Worm (Caenorhabditis elegans) whole organism, L4 larva: ENCODE measurements around the gene K07C11.10.

Source experiments
- ceh-82 ChIP-seq: sonication (generic microtip); optimal IDR thresholded peaks from 2 replicates; lab custom pipeline; 2017; ENCODE audit warnings: missing biosample characterization, missing genetic modification characterization
- dpl-1 ChIP-seq: fragments of 150-350 bp; optimal IDR thresholded peaks from 2 replicates; lab custom pipeline; 2014; ENCODE audit warnings: missing biosample characterization, missing genetic modification reagents, missing genetic modification characterization
- fos-1 ChIP-seq: fragments of 150-350 bp; optimal IDR thresholded peaks from 2 replicates; lab custom pipeline; 2014; ENCODE audit warnings: missing biosample characterization, missing genetic modification characterization
- lin-15B ChIP-seq: fragments of 150-350 bp; sonication (generic microtip); optimal IDR thresholded peaks from 3 replicates; lab custom pipeline; 2014; ENCODE audit warnings: missing biosample characterization, missing genetic modification characterization
- mdl-1 ChIP-seq, 2 experiments: fragments of 150-350 bp in 1 of 2; sonication (generic microtip) in 1 of 2; optimal IDR thresholded peaks; 2 replicates each; lab custom pipeline; 2014 to 2017; ENCODE audit warnings: missing biosample characterization in 2 of 2, missing genetic modification characterization in 2 of 2
- nhr-6 ChIP-seq: fragments of 150-350 bp; optimal IDR thresholded peaks from 2 replicates; lab custom pipeline; 2014; ENCODE audit warnings: missing biosample characterization, missing genetic modification characterization
- nhr-77 ChIP-seq: fragments of 150-350 bp; optimal IDR thresholded peaks from 2 replicates; lab custom pipeline; 2014; ENCODE audit warnings: missing biosample characterization, missing genetic modification characterization

- TF ChIP-seq dpl-1 (GFP tag; lab: Kevin White, UChicago), result no peak
- TF ChIP-seq mdl-1 (tag; optimal IDR thresholded peaks at IDR 0.05; lab: Kevin White, UChicago), result no peak
- no peak for TF ChIP-seq lin-15B
- TF ChIP-seq nhr-77 (tag; lab: Kevin White, UChicago), result no peak
- TF ChIP-seq fos-1, result no peak
- no peak for TF ChIP-seq nhr-6 (tag; lab: Kevin White, UChicago)
- TF ChIP-seq ceh-82 (tag; lab: Kevin White, UChicago), result no peak
These were observed 30.8 kb downstream of the K07C11.10 start, which contains the start of gene F20D6.10 for ce11 chrV:8195889-8196418.
